Worm (Caenorhabditis elegans): Measurements from ENCODE around the gene mig-18.

mig-18 gene

ce11 chrIII:13381684-13382083 lies 21.4 kb upstream of the mig-18 start:
- TF ChIP-seq C34B4.2 (tag; optimal IDR thresholded peaks at IDR 0.05) (no peak), lin-14 (GFP tag; optimal IDR thresholded peaks at IDR 0.05) (peak; percentile 31), blmp-1 (tag; optimal IDR thresholded peaks at IDR 0.05) (peak; percentile 76), mab-9 (GFP tag; IDR thresholded peaks at IDR 0.05) (no peak), ets-5 (GFP tag; IDR thresholded peaks at IDR 0.05) (no peak), nhr-90 (tag; optimal IDR thresholded peaks at IDR 0.05; ENCODE audit: poor library complexity) (no peak), nhr-47 (tag; optimal IDR thresholded peaks at IDR 0.05) (no peak), mdl-1 (tag; optimal IDR thresholded peaks at IDR 0.05) (no peak), ama-1 (optimal IDR thresholded peaks at IDR 0.05) (no peak)

- TF ChIP-seq sptf-1 (tag; optimal IDR thresholded peaks at IDR 0.05) (no peak), efl-1 (optimal IDR thresholded peaks at IDR 0.05) (no peak), efl-1 (GFP tag; optimal IDR thresholded peaks at IDR 0.05 in 1 of 2) (peak in 1 of 2 experiments; percentile 7), zip-4 (GFP tag; optimal IDR thresholded peaks at IDR 0.05) (no peak), unc-130 (tag; optimal IDR thresholded peaks at IDR 0.05) (no peak), nhr-12 (tag; optimal IDR thresholded peaks at IDR 0.05) (no peak), aha-1 (tag; optimal IDR thresholded peaks at IDR 0.05) (no peak), snu-23 (GFP tag; optimal IDR thresholded peaks at IDR 0.05) (no peak), dpl-1 (GFP tag; optimal IDR thresholded peaks at IDR 0.05) (no peak), nhr-237 (tag; optimal IDR thresholded peaks at IDR 0.05) (no peak), xbp-1 (tag; optimal IDR thresholded peaks at IDR 0.05) (peak; percentile 57), ceh-82 (tag; optimal IDR thresholded peaks at IDR 0.05) (no peak), unc-86 (tag; optimal IDR thresholded peaks at IDR 0.05) (no peak)
Observed at ce11 chrIII:13383159-13383558, 19.9 kb upstream of the mig-18 start.

- TF ChIP-seq swsn-7 (tag; optimal IDR thresholded peaks at IDR 0.05) (no peak), lir-3 (tag; optimal IDR thresholded peaks at IDR 0.05; ENCODE audit: poor library complexity) (no peak), ceh-8 (GFP tag; optimal IDR thresholded peaks at IDR 0.05) (no peak), hpl-2 (GFP tag; optimal IDR thresholded peaks at IDR 0.05) (no peak), ets-5 (GFP tag; IDR thresholded peaks at IDR 0.05) (no peak), elt-2 (tag; optimal IDR thresholded peaks at IDR 0.05) (no peak), egl-13 (tag; optimal IDR thresholded peaks at IDR 0.05) (no peak), lin-14 (GFP tag; optimal IDR thresholded peaks at IDR 0.05) (no peak), nhr-11 (tag; optimal IDR thresholded peaks at IDR 0.05) (no peak), F16B12.6 (tag; optimal IDR thresholded peaks at IDR 0.05) (no peak), irx-1 (tag; optimal IDR thresholded peaks at IDR 0.05) (no peak), lin-13 (GFP tag; optimal IDR thresholded peaks at IDR 0.05) (no peak), C16A3.4 (tag; optimal IDR thresholded peaks at IDR 0.05) (no peak), aha-1 (tag; optimal IDR thresholded peaks at IDR 0.05) (no peak), ama-1 (optimal IDR thresholded peaks at IDR 0.05) (no peak), C04F5.9 (tag; optimal IDR thresholded peaks at IDR 0.05) (no peak), aly-2 (tag; optimal IDR thresholded peaks at IDR 0.05) (no peak), mab-9 (GFP tag; IDR thresholded peaks at IDR 0.05) (no peak), Y116A8C.19 (tag; optimal IDR thresholded peaks at IDR 0.05; ENCODE audit: borderline replicate concordance) (no peak), pax-3 (tag; optimal IDR thresholded peaks at IDR 0.05) (no peak)
Observed at ce11 chrIII:13385850-13386249, 17.2 kb upstream of the mig-18 start, which contains the start of gene T03F6.4. T03F6.4 (plus strand) TSS chrIII:13386150.

ce11 chrIII:13388621-13389020 lies 14.4 kb upstream of the mig-18 start:
- no peak for TF ChIP-seq grh-1 (GFP tag; IDR thresholded peaks at IDR 0.05)
- TF ChIP-seq elt-2 (tag; optimal IDR thresholded peaks at IDR 0.05), result peak; percentile 73
- TF ChIP-seq ztf-4 (tag; optimal IDR thresholded peaks at IDR 0.05), result no peak

Measured in whole organism, L1 larva.